Fruit fly (Drosophila melanogaster) whole organism, embryonic: ENCODE data around the gene CG13001.

Experiments used
- CG10267 ChIP-seq: fragments of 200-800 bp; sonication (Bioruptor generic); optimal IDR thresholded peaks from 2 replicates; lab custom pipeline; 2018; ENCODE audit warnings: missing biosample characterization, mild to moderate bottlenecking, missing genetic modification characterization, moderate library complexity
- CG10274 ChIP-seq: fragments of 200-800 bp; sonication (Bioruptor generic); optimal IDR thresholded peaks from 3 replicates; lab custom pipeline; 2017; ENCODE audit warnings: missing biosample characterization, mild to moderate bottlenecking, missing genetic modification characterization
- CG10979 ChIP-seq: fragments of 200-800 bp; sonication (Bioruptor generic); optimal IDR thresholded peaks from 2 replicates; lab custom pipeline; 2018; ENCODE audit warnings: missing biosample characterization, mild to moderate bottlenecking, missing genetic modification characterization, moderate library complexity
- CG11247 ChIP-seq: fragments of 200-800 bp; sonication (Bioruptor generic); IDR thresholded peaks from 2 replicates; pipeline ENCODE4 v1.3.6; 2022; ENCODE audit warnings: missing biosample characterization, missing genetic modification characterization
- CG14441 ChIP-seq: fragments of 200-800 bp; sonication (Bioruptor generic); IDR thresholded peaks from 2 replicates; pipeline ENCODE4 v1.3.6; 2022; ENCODE audit warnings: missing biosample characterization, missing genetic modification characterization
- CG17568 ChIP-seq: fragments of 200-800 bp; sonication (Bioruptor generic); optimal IDR thresholded peaks from 2 replicates; lab custom pipeline; 2018; ENCODE audit warnings: missing biosample characterization, mild to moderate bottlenecking, missing genetic modification characterization, moderate library complexity
- CG18262 ChIP-seq: fragments of 200-800 bp; optimal IDR thresholded peaks from 3 replicates; lab custom pipeline; 2019; ENCODE audit warnings: missing biosample characterization, mild to moderate bottlenecking, missing genetic modification characterization, moderate library complexity
- CG30403 ChIP-seq: fragments of 200-800 bp; sonication (Bioruptor generic); optimal IDR thresholded peaks from 3 replicates; lab custom pipeline; 2016; ENCODE audit warnings: missing biosample characterization, missing genetic modification characterization
- CG3407 ChIP-seq: fragments of 200-800 bp; sonication (Bioruptor generic); optimal IDR thresholded peaks from 2 replicates; lab custom pipeline; 2018; ENCODE audit warnings: missing biosample characterization, mild to moderate bottlenecking, missing genetic modification characterization
- CG8924 ChIP-seq: fragments of 200-800 bp; optimal IDR thresholded peaks from 3 replicates; lab custom pipeline; 2019; ENCODE audit warnings: missing biosample characterization, mild to moderate bottlenecking, missing genetic modification characterization, moderate library complexity
- Dfd ChIP-seq, 2 experiments: fragments of >200 bp; optimal IDR thresholded peaks; 2 replicates each; lab custom pipeline; 2017; ENCODE audit warnings: missing biosample characterization in 2 of 2, missing genetic modification characterization in 2 of 2
- Drgx ChIP-seq: fragments of 200-800 bp; sonication (Bioruptor generic); IDR thresholded peaks from 2 replicates; pipeline ENCODE4 v1.3.6; 2022; ENCODE audit warnings: missing biosample characterization, missing genetic modification characterization
- H2.0 ChIP-seq: fragments of 200-800 bp; sonication (Bioruptor generic); IDR thresholded peaks from 2 replicates; pipeline ENCODE4 v1.3.6; 2022; ENCODE audit warnings: missing biosample characterization, missing genetic modification characterization
- HHEX ChIP-seq: fragments of 200-800 bp; sonication (Bioruptor generic); optimal IDR thresholded peaks from 3 replicates; lab custom pipeline; 2017; ENCODE audit warnings: missing biosample characterization, mild to moderate bottlenecking, missing genetic modification characterization, missing genetic modification reagents
- MESR4 ChIP-seq: fragments of 200-800 bp; sonication (Bioruptor generic); optimal IDR thresholded peaks from 2 replicates; lab custom pipeline; 2018; ENCODE audit warnings: missing biosample characterization, mild to moderate bottlenecking, missing genetic modification characterization, moderate library complexity
- Med ChIP-seq: fragments of 200-800 bp; sonication (Bioruptor generic); peaks from one replicate; lab custom pipeline; 2016; ENCODE audit warnings: missing biosample characterization, missing genetic modification characterization, mild to moderate bottlenecking, inconsistent platforms, moderate library complexity
- PHDP ChIP-seq: fragments of 200-800 bp; sonication (Bioruptor generic); optimal IDR thresholded peaks from 3 replicates; lab custom pipeline; 2018; ENCODE audit warnings: missing biosample characterization, mild to moderate bottlenecking, missing genetic modification characterization, moderate library complexity
- Pdp1 ChIP-seq, 2 experiments: fragments of 200-800 bp; sonication (Bioruptor generic); optimal IDR thresholded peaks; 3 replicates each; lab custom pipeline; 2016; ENCODE audit warnings: missing biosample characterization in 2 of 2, missing genetic modification characterization in 2 of 2, mild to moderate bottlenecking in 1 of 2, moderate library complexity in 1 of 2
- Ptx1 ChIP-seq: fragments of 200-800 bp; sonication (Bioruptor generic); IDR thresholded peaks from 2 replicates; pipeline ENCODE4 v1.3.6; 2022; ENCODE audit warnings: missing biosample characterization, missing genetic modification characterization
- Side ChIP-seq: fragments of 200-800 bp; sonication (Bioruptor generic); optimal IDR thresholded peaks from 2 replicates; lab custom pipeline; 2016; ENCODE audit warnings: missing biosample characterization, missing genetic modification characterization
- Sox102F ChIP-seq: fragments of 200-800 bp; sonication (Bioruptor generic); optimal IDR thresholded peaks from 2 replicates; lab custom pipeline; 2018; ENCODE audit warnings: missing biosample characterization, mild to moderate bottlenecking, missing genetic modification characterization, moderate library complexity
- Ssrp ChIP-seq: fragments of 200-800 bp; sonication (Bioruptor generic); optimal IDR thresholded peaks from 2 replicates; lab custom pipeline; 2018; ENCODE audit warnings: missing biosample characterization, mild to moderate bottlenecking, missing genetic modification characterization, moderate library complexity
- Tbp ChIP-seq: fragments of >200 bp; optimal IDR thresholded peaks from 2 replicates; lab custom pipeline; 2018; ENCODE audit warnings: missing biosample characterization, missing genetic modification characterization
- Xbp1 ChIP-seq: fragments of 200-800 bp; sonication (Bioruptor generic); optimal IDR thresholded peaks from 3 replicates; lab custom pipeline; 2016; ENCODE audit warnings: missing biosample characterization, mild to moderate bottlenecking, missing genetic modification characterization
- ase ChIP-seq: fragments of 200-800 bp; sonication (Bioruptor generic); IDR thresholded peaks from 3 replicates; pipeline ENCODE4 v1.3.6; 2022; ENCODE audit warnings: missing biosample characterization, missing genetic modification characterization
- bsh ChIP-seq, 2 experiments: fragments of 200-800 bp; sonication (Bioruptor generic); optimal IDR thresholded peaks; 2 replicates each; lab custom pipeline; 2017 to 2018; ENCODE audit warnings: mild to moderate bottlenecking in 2 of 2, missing biosample characterization in 2 of 2, missing genetic modification characterization in 2 of 2, moderate library complexity in 1 of 2
- dysf ChIP-seq: fragments of 200-800 bp; sonication (Bioruptor generic); IDR thresholded peaks from 3 replicates; pipeline ENCODE4 v1.3.6; 2022; ENCODE audit warnings: missing biosample characterization, missing genetic modification characterization
- fd96Cb ChIP-seq: fragments of 200-800 bp; sonication (Bioruptor generic); optimal IDR thresholded peaks from 2 replicates; lab custom pipeline; 2018; ENCODE audit warnings: missing biosample characterization, mild to moderate bottlenecking, missing genetic modification characterization, moderate library complexity
- gem ChIP-seq: fragments of 200-800 bp; sonication (Bioruptor generic); optimal IDR thresholded peaks from 2 replicates; lab custom pipeline; 2019; ENCODE audit warnings: missing biosample characterization, mild to moderate bottlenecking, missing genetic modification characterization, moderate library complexity
- hkb ChIP-seq, 2 experiments: fragments of 200-800 bp in 1 of 2; fragments of >200 bp in 1 of 2; sonication (Bioruptor generic) in 1 of 2; IDR thresholded peaks in 1 of 2; optimal IDR thresholded peaks in 1 of 2; 2 replicates each; pipeline versions ENCODE4 v1.3.6 to Lab custom; 2017 to 2022; ENCODE audit warnings: missing biosample characterization in 1 of 2, missing genetic modification characterization in 1 of 2
- lbe ChIP-seq: fragments of 200-800 bp; sonication (Bioruptor generic); optimal IDR thresholded peaks from 2 replicates; lab custom pipeline; 2016; ENCODE audit warnings: missing biosample characterization, mild to moderate bottlenecking, missing genetic modification characterization
- lilli ChIP-seq: fragments of 200-800 bp; sonication (Bioruptor generic); optimal IDR thresholded peaks from 3 replicates; lab custom pipeline; 2016; ENCODE audit warnings: missing biosample characterization, missing genetic modification characterization
- nom ChIP-seq: fragments of 200-800 bp; sonication (Bioruptor generic); optimal IDR thresholded peaks from 2 replicates; lab custom pipeline; 2017; ENCODE audit warnings: missing biosample characterization, missing genetic modification characterization, mild to moderate bottlenecking, moderate library complexity, missing genetic modification reagents
- phol ChIP-seq: fragments of 200-800 bp; sonication (Bioruptor generic); optimal IDR thresholded peaks from 3 replicates; lab custom pipeline; 2018; ENCODE audit warnings: missing biosample characterization, mild to moderate bottlenecking, missing genetic modification characterization, moderate library complexity
- row ChIP-seq: fragments of 200-800 bp; sonication (Bioruptor generic); IDR thresholded peaks from 3 replicates; pipeline ENCODE4 v1.3.6; 2022; ENCODE audit warnings: missing biosample characterization, missing genetic modification characterization
- sens ChIP-seq: fragments of 200-800 bp; sonication (Bioruptor generic); peaks from one replicate; lab custom pipeline; 2016; ENCODE audit warnings: missing biosample characterization, missing genetic modification characterization
- slbo ChIP-seq: fragments of 200-800 bp; sonication (Bioruptor generic); IDR thresholded peaks from 2 replicates; pipeline ENCODE4 v1.3.6; 2022; ENCODE audit warnings: missing biosample characterization, missing genetic modification characterization
- unpg ChIP-seq: fragments of 200-800 bp; sonication (Bioruptor generic); optimal IDR thresholded peaks from 3 replicates; lab custom pipeline; 2018; ENCODE audit warnings: missing biosample characterization, mild to moderate bottlenecking, missing genetic modification characterization, moderate library complexity
- vvl ChIP-seq: fragments of 200-800 bp; sonication (Bioruptor generic); IDR thresholded peaks from 2 replicates; pipeline ENCODE4 v1.3.6; 2022; ENCODE audit warnings: missing biosample characterization, missing genetic modification characterization

CG13001 gene

DNA sequence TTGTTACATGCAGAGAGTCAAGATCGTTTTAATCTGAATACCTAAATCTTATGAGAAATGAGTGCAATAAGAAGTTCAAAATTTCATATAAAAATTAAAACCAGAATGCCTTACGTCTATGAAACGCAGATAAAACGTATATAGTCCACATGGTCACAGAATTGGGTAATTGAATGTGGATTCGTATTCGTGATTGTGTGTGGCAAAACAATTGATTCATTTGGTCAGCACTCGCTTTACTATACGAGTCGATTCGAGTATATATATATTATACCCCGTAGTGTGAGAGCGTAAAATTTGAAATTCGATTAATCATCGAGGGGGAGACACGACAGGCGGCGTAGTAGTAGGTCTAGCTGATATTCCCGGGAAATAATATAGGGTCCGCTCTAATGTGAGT is 3.9 kb upstream of the CG13001 start:
- TF ChIP-seq CG10267 (tag; lab: Kevin White, UChicago) (no peak), Pdp1 (GFP tag; optimal IDR thresholded peaks at IDR 0.05; lab: Kevin White, UChicago) (peak in 1 of 2 experiments; percentile 4), sens (GFP tag; lab: Kevin White, UChicago) (peak; percentile 47)

DNA sequence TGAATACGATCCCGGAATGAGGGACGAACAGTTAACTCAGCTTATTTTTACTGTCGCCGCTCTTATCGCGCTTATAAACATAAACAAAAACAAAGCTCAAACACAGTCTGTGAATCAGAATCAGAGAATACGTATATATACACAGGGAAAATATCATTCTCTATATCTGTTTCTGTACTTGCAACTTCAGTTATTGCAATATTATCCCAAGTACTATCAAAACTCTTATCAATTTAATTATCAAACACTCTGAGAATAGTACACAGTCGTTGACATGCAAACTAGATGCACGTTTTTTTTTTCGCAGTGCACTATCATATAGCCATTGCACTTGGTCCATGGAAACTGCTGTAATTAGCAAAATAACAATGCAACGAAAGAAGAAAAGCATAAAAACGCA is 2.7 kb upstream of the CG13001 start:
- TF ChIP-seq bsh (GFP tag; optimal IDR thresholded peaks at IDR 0.05; lab: Kevin White, UChicago) = peak; percentile 13 to 39
- peak; percentile 9 for TF ChIP-seq CG30403
- peak; percentile 37 for TF ChIP-seq unpg (GFP tag; lab: Kevin White, UChicago)
- TF ChIP-seq nom (GFP tag; lab: Kevin White, UChicago) = peak; percentile 67
- TF ChIP-seq slbo (GFP tag; lab: Robert Waterston, UW) = peak; percentile 22; the same call in 1 of the 2 replicates
- 0 out of 3 replicates have a peak, but pooled peaks have one; percentile 20 for TF ChIP-seq ase (GFP tag; lab: Robert Waterston, UW)
- TF ChIP-seq CG11247 (GFP tag; lab: Robert Waterston, UW) = no peak
- no peak for TF ChIP-seq hkb (optimal IDR thresholded peaks at IDR 0.05; lab: Kevin White, UChicago)
- TF ChIP-seq hkb (GFP tag; IDR thresholded peaks at IDR 0.05; lab: Robert Waterston, UW) = no peak
- 0 out of 3 replicates have a peak, but pooled peaks have one; percentile 19 for TF ChIP-seq dysf (GFP tag; lab: Robert Waterston, UW)
- TF ChIP-seq CG14441 (GFP tag; lab: Robert Waterston, UW) = 0 out of 2 replicates have a peak, but pooled peaks have one; percentile 13
- no peak for TF ChIP-seq CG10274 (GFP tag; lab: Kevin White, UChicago)
- no peak for TF ChIP-seq Side (GFP tag; lab: Kevin White, UChicago)
- no peak for TF ChIP-seq CG8924 (tag; lab: Kevin White, UChicago)
- TF ChIP-seq PHDP = peak; percentile 15
- TF ChIP-seq CG10979 (tag; lab: Kevin White, UChicago) = peak; percentile 0
- TF ChIP-seq vvl = 0 out of 2 replicates have a peak, but pooled peaks have one; percentile 19
- TF ChIP-seq row (GFP tag; lab: Robert Waterston, UW) = 0 out of 3 replicates have a peak, but pooled peaks have one; percentile 9
- TF ChIP-seq Sox102F (GFP tag; lab: Kevin White, UChicago) = peak; percentile 42
- peak; percentile 8 for TF ChIP-seq Xbp1 (GFP tag; lab: Kevin White, UChicago)
- TF ChIP-seq Drgx (GFP tag; lab: Robert Waterston, UW) = peak; percentile 78
- peak; percentile 1 for TF ChIP-seq CG18262 (tag; lab: Kevin White, UChicago)
- TF ChIP-seq phol = peak; percentile 27
- TF ChIP-seq Med (GFP tag; lab: Kevin White, UChicago) = peak; percentile 65
- peak; percentile 31 for TF ChIP-seq gem (tag; lab: Kevin White, UChicago)
- TF ChIP-seq CG17568 (GFP tag; lab: Kevin White, UChicago) = no peak
- TF ChIP-seq Ssrp (tag; lab: Kevin White, UChicago) = peak; percentile 7
- no peak for TF ChIP-seq Tbp (GFP tag; lab: Kevin White, UChicago)
- TF ChIP-seq HHEX = no peak
- peak; percentile 33 for TF ChIP-seq lbe
- TF ChIP-seq MESR4 = no peak
- TF ChIP-seq lilli (GFP tag; lab: Kevin White, UChicago) = no peak
- no peak for TF ChIP-seq Dfd (GFP tag; optimal IDR thresholded peaks at IDR 0.05; lab: Kevin White, UChicago)
- peak; percentile 4 for TF ChIP-seq sens (GFP tag; lab: Kevin White, UChicago)
- no peak for TF ChIP-seq CG3407 (GFP tag; lab: Kevin White, UChicago)
- 0 out of 2 replicates have a peak, but pooled peaks have one; percentile 4 for TF ChIP-seq H2.0 (GFP tag; lab: Robert Waterston, UW)
- 0 out of 2 replicates have a peak, but pooled peaks have one; percentile 35 for TF ChIP-seq Ptx1 (GFP tag; lab: Robert Waterston, UW)
- TF ChIP-seq fd96Cb = peak; percentile 8
